Worm (Caenorhabditis elegans) whole organism, early embryonic: Measurements from ENCODE around the gene F41B4.2.

Source experiments
- ama-1 ChIP-seq: fragments of 150-350 bp; optimal IDR thresholded peaks from 2 replicates; lab custom pipeline; 2014
- flt-1 ChIP-seq: fragments of 200-800 bp; sonication (Bioruptor generic); IDR thresholded peaks from 2 replicates; pipeline ENCODE4 v1.3.6; 2022; ENCODE audit warnings: missing genetic modification characterization, missing compliant biosample characterization
- hmbx-1 ChIP-seq: sonication (generic microtip); optimal IDR thresholded peaks from 2 replicates; lab custom pipeline; 2016; ENCODE audit warnings: mild to moderate bottlenecking, missing genetic modification characterization, missing compliant biosample characterization
- hnd-1 ChIP-seq: sonication (generic microtip); optimal IDR thresholded peaks from 2 replicates; lab custom pipeline; 2016; ENCODE audit warnings: missing genetic modification characterization, missing compliant biosample characterization
- scrt-1 ChIP-seq: fragments of 200-800 bp; sonication (Bioruptor generic); IDR thresholded peaks from 2 replicates; pipeline ENCODE4 v1.3.6; 2022; ENCODE audit warnings: missing genetic modification characterization, missing compliant biosample characterization
- sea-1 ChIP-seq: fragments of 200-800 bp; sonication (Bioruptor generic); conservative IDR thresholded peaks from 2 replicates; pipeline ENCODE4 v1.3.6; 2022; ENCODE audit warnings: missing genetic modification characterization, missing compliant biosample characterization
- tbx-11 ChIP-seq: fragments of 200-800 bp; sonication (Bioruptor generic); IDR thresholded peaks from 2 replicates; pipeline ENCODE4 v1.3.6; 2022; ENCODE audit warnings: missing genetic modification characterization, missing compliant biosample characterization
- tbx-37 ChIP-seq: fragments of 200-800 bp; sonication (Bioruptor generic); conservative IDR thresholded peaks from 2 replicates; pipeline ENCODE4 v1.3.6; 2022; ENCODE audit warnings: missing genetic modification reagents, missing genetic modification characterization, missing compliant biosample characterization

DNA sequence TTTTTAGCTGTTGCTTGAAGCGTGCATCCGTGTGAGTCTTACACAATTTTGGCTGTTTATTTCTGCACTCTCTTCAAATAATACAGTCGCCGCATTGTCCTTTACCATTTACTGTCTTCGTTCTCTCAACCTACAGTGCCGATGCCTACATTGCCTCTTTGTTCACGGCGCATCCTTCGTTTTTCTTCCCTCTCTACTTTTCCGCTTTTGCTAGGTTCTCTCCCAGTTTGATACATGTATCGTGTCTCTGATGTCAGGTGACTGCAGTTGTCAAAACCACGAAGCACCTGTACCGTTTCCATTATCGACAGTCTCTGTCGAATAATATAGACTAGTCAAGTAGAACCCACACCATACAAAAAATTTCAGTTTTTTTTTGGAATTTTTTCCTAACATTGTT, 26.4 kb downstream of the F41B4.2 start:
- TF ChIP-seq flt-1 (GFP tag; lab: Robert Waterston, UW) (no peak), ama-1 (no peak), tbx-11 (GFP tag; lab: Robert Waterston, UW) (no peak), tbx-37 (GFP tag; lab: Robert Waterston, UW) (no peak), scrt-1 (GFP tag; lab: Robert Waterston, UW) (no peak), hnd-1 (no peak), sea-1 (GFP tag; lab: Robert Waterston, UW) (no peak), hmbx-1 (no peak)
